Worm (Caenorhabditis elegans) whole organism, L1 larva: Measurements from ENCODE around the gene Y23B4A.1.

Source experiments
- C16A3.4 ChIP-seq: fragments of 150-350 bp; optimal IDR thresholded peaks from 2 replicates; lab custom pipeline; 2014; ENCODE audit warnings: missing biosample characterization, missing genetic modification characterization
- Y116A8C.19 ChIP-seq: sonication (generic microtip); optimal IDR thresholded peaks from 2 replicates; lab custom pipeline; 2016; ENCODE audit warnings: missing compliant biosample characterization, missing genetic modification characterization, borderline replicate concordance
- aha-1 ChIP-seq: fragments of 150-350 bp; optimal IDR thresholded peaks from 2 replicates; lab custom pipeline; 2014; ENCODE audit warnings: missing biosample characterization, missing genetic modification characterization
- aly-2 ChIP-seq: fragments of 150-350 bp; optimal IDR thresholded peaks from 2 replicates; lab custom pipeline; 2014; ENCODE audit warnings: missing biosample characterization, missing genetic modification characterization
- blmp-1 ChIP-seq: fragments of 150-350 bp; optimal IDR thresholded peaks from 2 replicates; lab custom pipeline; 2014; ENCODE audit warnings: missing biosample characterization, missing genetic modification characterization
- ceh-82 ChIP-seq, 3 experiments: fragments of 150-350 bp in 1 of 3; sonication (generic microtip) in 2 of 3; optimal IDR thresholded peaks; 2 replicates each; lab custom pipeline; 2014 to 2017; ENCODE audit warnings: missing biosample characterization in 3 of 3, missing genetic modification characterization in 3 of 3
- dpl-1 ChIP-seq, 3 experiments: fragments of 150-350 bp in 2 of 3; sonication (generic microtip) in 1 of 3; optimal IDR thresholded peaks; 2 replicates each; lab custom pipeline; 2014 to 2017; ENCODE audit warnings: missing biosample characterization in 3 of 3, missing genetic modification characterization in 3 of 3, missing genetic modification reagents in 3 of 3
- dsc-1 ChIP-seq: sonication (generic microtip); optimal IDR thresholded peaks from 2 replicates; lab custom pipeline; 2016; ENCODE audit warnings: mild to moderate bottlenecking, missing genetic modification characterization, missing compliant biosample characterization
- efl-1 ChIP-seq, 4 experiments: fragments of 150-350 bp; optimal IDR thresholded peaks in 3 of 4; peaks in 1 of 4; 1 replicate in 1 of 4; 2 replicates in 3 of 4; lab custom pipeline; 2014; ENCODE audit warnings: missing biosample characterization in 2 of 4, missing genetic modification characterization in 2 of 4, missing genetic modification reagents in 2 of 4
- elt-2 ChIP-seq: sonication (generic microtip); optimal IDR thresholded peaks from 2 replicates; lab custom pipeline; 2016; ENCODE audit warnings: missing genetic modification characterization, mild to moderate bottlenecking, inconsistent platforms, missing compliant biosample characterization, missing genetic modification reagents
- elt-3 ChIP-seq, 6 experiments: fragments of 150-350 bp in 1 of 6; sonication (generic microtip); optimal IDR thresholded peaks; 2 replicates each; lab custom pipeline; 2017 to 2018; ENCODE audit warnings: missing biosample characterization in 6 of 6, missing genetic modification characterization in 6 of 6, inconsistent platforms in 1 of 6
- fkh-8 ChIP-seq: sonication (generic microtip); optimal IDR thresholded peaks from 2 replicates; lab custom pipeline; 2016; ENCODE audit warnings: mild to moderate bottlenecking, missing genetic modification characterization, missing compliant biosample characterization
- fos-1 ChIP-seq: fragments of 150-350 bp; optimal IDR thresholded peaks from 2 replicates; lab custom pipeline; 2014; ENCODE audit warnings: missing biosample characterization, missing genetic modification characterization
- grh-1 ChIP-seq: fragments of 200-800 bp; sonication (Bioruptor generic); IDR thresholded peaks from 2 replicates; pipeline ENCODE4 v1.3.6; 2022; ENCODE audit warnings: missing genetic modification reagents, missing genetic modification characterization, missing compliant biosample characterization
- hlh-17 ChIP-seq: fragments of 200-800 bp; sonication (Bioruptor generic); optimal IDR thresholded peaks from 2 replicates; lab custom pipeline; 2018; ENCODE audit warnings: missing genetic modification characterization, mild to moderate bottlenecking, missing compliant biosample characterization, moderate library complexity, borderline replicate concordance
- hpl-2 ChIP-seq: fragments of 150-350 bp; optimal IDR thresholded peaks from 2 replicates; lab custom pipeline; 2014; ENCODE audit warnings: missing biosample characterization, missing genetic modification reagents, missing genetic modification characterization
- lin-13 ChIP-seq: fragments of 150-350 bp; optimal IDR thresholded peaks from 2 replicates; lab custom pipeline; 2014; ENCODE audit warnings: missing biosample characterization, missing genetic modification reagents, missing genetic modification characterization
- lir-3 ChIP-seq: sonication (generic microtip); optimal IDR thresholded peaks from 2 replicates; lab custom pipeline; 2016; ENCODE audit warnings: mild to moderate bottlenecking, missing genetic modification characterization, moderate library complexity, missing compliant biosample characterization; ENCODE audit not compliant: poor library complexity
- mdl-1 ChIP-seq, 2 experiments: fragments of 150-350 bp; optimal IDR thresholded peaks; 2 replicates each; lab custom pipeline; 2014 to 2017; ENCODE audit warnings: missing biosample characterization in 2 of 2, missing genetic modification characterization in 2 of 2, inconsistent platforms in 1 of 2
- mef-2 ChIP-seq: fragments of 150-350 bp; optimal IDR thresholded peaks from 2 replicates; lab custom pipeline; 2014; ENCODE audit warnings: missing biosample characterization, missing genetic modification characterization
- nhr-11 ChIP-seq: fragments of 150-350 bp; optimal IDR thresholded peaks from 2 replicates; lab custom pipeline; 2014; ENCODE audit warnings: missing biosample characterization, missing genetic modification characterization
- nhr-20 ChIP-seq: sonication (generic microtip); optimal IDR thresholded peaks from 2 replicates; lab custom pipeline; 2016; ENCODE audit warnings: mild to moderate bottlenecking, missing genetic modification characterization, missing compliant biosample characterization
- nhr-77 ChIP-seq: fragments of 150-350 bp; optimal IDR thresholded peaks from 2 replicates; lab custom pipeline; 2014; ENCODE audit warnings: missing biosample characterization, missing genetic modification characterization
- nhr-85 ChIP-seq: sonication (generic microtip); peaks from one replicate; lab custom pipeline; 2016; ENCODE audit warnings: missing genetic modification characterization, inconsistent platforms, missing compliant biosample characterization
- skn-1 ChIP-seq: fragments of 150-350 bp; optimal IDR thresholded peaks from 2 replicates; lab custom pipeline; 2014; ENCODE audit warnings: missing biosample characterization, missing genetic modification characterization
- snpc-4 ChIP-seq: fragments of 150-350 bp; optimal IDR thresholded peaks from 2 replicates; lab custom pipeline; 2014; ENCODE audit warnings: missing biosample characterization, missing genetic modification characterization
- sup-37 ChIP-seq: fragments of 200-800 bp; sonication (Bioruptor generic); optimal IDR thresholded peaks from 2 replicates; lab custom pipeline; 2018; ENCODE audit warnings: mild to moderate bottlenecking, missing genetic modification characterization, missing compliant biosample characterization
- swsn-7 ChIP-seq: sonication (generic microtip); optimal IDR thresholded peaks from 2 replicates; lab custom pipeline; 2016; ENCODE audit warnings: missing genetic modification characterization, missing compliant biosample characterization
- unc-30 ChIP-seq: sonication (generic microtip); optimal IDR thresholded peaks from 2 replicates; lab custom pipeline; 2017; ENCODE audit warnings: missing biosample characterization, missing genetic modification characterization
- unc-62 ChIP-seq: fragments of 150-350 bp; optimal IDR thresholded peaks from 2 replicates; lab custom pipeline; 2014; ENCODE audit warnings: missing biosample characterization, missing genetic modification reagents, missing genetic modification characterization
- unc-98 ChIP-seq: fragments of 200-800 bp; sonication (Bioruptor generic); IDR thresholded peaks from 2 replicates; pipeline ENCODE4 v1.3.6; 2022; ENCODE audit warnings: missing genetic modification characterization, missing compliant biosample characterization
- xbp-1 ChIP-seq: sonication (generic microtip); optimal IDR thresholded peaks from 2 replicates; lab custom pipeline; 2016; ENCODE audit warnings: missing genetic modification characterization, missing compliant biosample characterization
- zag-1 ChIP-seq: fragments of 150-350 bp; optimal IDR thresholded peaks from 2 replicates; lab custom pipeline; 2014; ENCODE audit warnings: missing biosample characterization, missing genetic modification characterization
- ztf-4 ChIP-seq: fragments of 150-350 bp; optimal IDR thresholded peaks from 2 replicates; lab custom pipeline; 2014; ENCODE audit warnings: missing biosample characterization, missing genetic modification characterization

Gene Y23B4A.1

DNA sequence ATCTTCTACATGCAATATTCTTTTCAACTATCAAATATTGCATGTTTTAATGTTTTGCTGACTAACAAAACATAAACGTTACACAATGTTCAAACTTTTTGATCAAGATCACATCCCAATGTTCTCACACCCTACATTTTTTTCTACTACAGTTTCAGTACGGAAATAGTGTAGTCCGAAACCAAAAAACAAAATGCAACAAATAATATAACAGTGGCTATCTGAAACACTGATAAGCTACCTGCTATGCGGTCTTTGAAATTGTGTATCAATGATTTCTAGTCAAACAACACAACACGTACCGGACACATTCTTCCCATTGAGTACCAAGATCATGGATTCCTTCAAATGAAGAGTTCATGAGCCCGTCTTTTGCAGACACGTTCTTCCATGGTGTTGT lies 24.1 kb upstream of the Y23B4A.1 start:
- TF ChIP-seq elt-2 (tag; lab: Kevin White, UChicago) (peak; percentile 13), lir-3 (tag; lab: Kevin White, UChicago) (no peak), efl-1 (optimal IDR thresholded peaks at IDR 0.05; lab: Kevin White, UChicago) (no peak), efl-1 (GFP tag; optimal IDR thresholded peaks at IDR 0.05 in 1 of 2; lab: Kevin White, UChicago) (no peak), nhr-85 (tag; lab: Kevin White, UChicago) (peak; percentile 26), skn-1 (no peak), mdl-1 (tag; optimal IDR thresholded peaks at IDR 0.05; lab: Kevin White, UChicago) (no peak), grh-1 (no peak)

DNA sequence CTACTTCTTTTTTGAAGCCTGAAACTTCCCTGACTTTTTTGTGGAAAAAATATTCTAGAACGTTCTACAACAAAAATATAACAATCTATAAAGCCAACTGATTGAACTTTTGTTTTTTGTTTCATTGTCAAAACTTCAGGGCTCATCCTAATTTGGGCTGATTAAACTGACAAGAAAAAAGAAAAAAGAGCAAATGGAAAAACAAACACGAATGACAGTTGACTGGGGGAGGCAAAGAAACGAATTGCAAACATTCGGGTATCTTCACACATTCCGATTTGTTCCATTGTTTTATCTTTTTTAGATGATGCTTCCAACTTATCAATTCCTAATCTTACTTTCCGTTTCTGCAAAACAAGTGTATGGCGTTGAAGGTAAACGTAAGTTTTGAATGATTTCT lies 18.3 kb upstream of the Y23B4A.1 start, which contains the start of gene C46F4.3:
TSS of gene C46F4.3 (plus strand) at position 301 of the 400 bp plus-strand sequence.
- TF ChIP-seq hpl-2 (GFP tag; lab: Kevin White, UChicago) (no peak), xbp-1 (tag; lab: Kevin White, UChicago) (no peak), aly-2 (tag; lab: Kevin White, UChicago) (no peak), zag-1 (tag; lab: Kevin White, UChicago) (no peak), grh-1 (no peak), dpl-1 (GFP tag; optimal IDR thresholded peaks at IDR 0.05; lab: Kevin White, UChicago) (no peak), ceh-82 (tag; optimal IDR thresholded peaks at IDR 0.05; lab: Kevin White, UChicago) (no peak), lin-13 (no peak)

DNA sequence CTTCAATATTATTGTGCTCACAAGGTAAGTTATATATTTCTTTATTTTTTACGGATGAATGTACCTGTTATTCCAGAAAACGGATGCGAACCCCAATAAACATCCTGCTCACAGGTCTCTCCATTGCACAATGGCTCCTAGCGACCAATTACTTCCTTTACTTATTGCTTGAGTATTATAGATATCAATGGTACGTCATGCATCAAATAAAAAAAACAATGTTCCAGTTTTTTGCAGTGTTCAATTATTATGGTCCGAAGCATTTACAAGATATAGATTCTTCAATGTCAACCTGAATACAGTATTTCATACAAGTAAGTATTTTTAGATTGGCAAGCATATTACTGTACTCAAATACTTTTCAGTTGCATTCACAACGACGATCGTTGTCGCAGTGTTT lies 15.7 kb upstream of the Y23B4A.1 start:
- TF ChIP-seq efl-1 (optimal IDR thresholded peaks at IDR 0.05; lab: Kevin White, UChicago), result no peak
- peak in 1 of 2 experiments; percentile 50 for TF ChIP-seq efl-1 (GFP tag; optimal IDR thresholded peaks at IDR 0.05 in 1 of 2; lab: Kevin White, UChicago)
- TF ChIP-seq C16A3.4, result no peak

DNA sequence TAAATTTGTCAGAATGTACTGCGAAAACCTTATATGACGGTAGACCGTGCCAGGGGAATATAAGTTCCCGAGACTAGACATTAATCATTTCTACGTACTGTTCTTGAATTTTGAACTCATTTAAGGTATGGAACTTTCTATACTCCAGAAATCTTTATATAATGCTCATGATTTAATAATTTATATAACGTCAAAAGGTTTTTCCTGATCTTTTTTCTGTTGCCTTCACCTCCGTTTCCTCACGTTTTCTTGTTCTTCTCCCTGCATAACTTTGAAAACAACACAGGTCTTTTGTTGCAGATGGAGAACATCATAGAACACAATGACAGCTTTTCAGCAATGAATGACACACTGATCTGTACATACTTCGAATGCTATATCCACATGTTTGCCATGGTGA lies 13.6 kb upstream of the Y23B4A.1 start, which contains the start of gene egl-6:
TSS of gene egl-6 (plus strand) at position 301 of the 400 bp plus-strand sequence.
- no peak for TF ChIP-seq unc-62
- no peak for TF ChIP-seq aha-1
- TF ChIP-seq, all 84 proteins: peak for 0

DNA sequence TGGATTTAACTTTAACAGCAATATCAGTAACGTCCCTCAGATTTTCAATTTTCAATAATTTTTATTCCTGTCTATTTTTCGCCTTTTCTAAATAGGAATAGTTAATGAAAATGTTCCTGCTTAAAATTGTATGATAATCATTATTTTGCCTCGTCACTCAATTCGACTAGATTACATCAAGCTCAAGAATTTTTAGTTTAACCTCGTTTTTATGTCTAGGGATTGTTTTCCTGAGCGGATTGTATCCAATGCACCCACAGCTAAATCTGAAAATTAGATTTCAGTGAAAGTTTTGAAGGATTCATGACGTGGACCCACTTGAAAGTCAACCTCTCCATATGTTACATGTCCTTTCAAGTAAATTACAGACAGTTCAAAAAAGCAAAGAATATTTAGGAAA lies 6.5 kb upstream of the Y23B4A.1 start:
- no peak for TF ChIP-seq elt-3 (tag; optimal IDR thresholded peaks at IDR 0.05; lab: Kevin White, UChicago)
- no peak for TF ChIP-seq Y116A8C.19
- TF ChIP-seq unc-62, result no peak
- no peak for TF ChIP-seq dsc-1 (tag; lab: Kevin White, UChicago)
- no peak for TF ChIP-seq ztf-4 (tag; lab: Kevin White, UChicago)
- TF ChIP-seq zag-1 (tag; lab: Kevin White, UChicago), result no peak
- TF ChIP-seq unc-30 (tag; lab: Kevin White, UChicago), result no peak
- no peak for TF ChIP-seq swsn-7
- TF ChIP-seq unc-98, result no peak
- no peak for TF ChIP-seq snpc-4 (tag; lab: Kevin White, UChicago)
- TF ChIP-seq nhr-77, result no peak
- no peak for TF ChIP-seq sup-37 (GFP tag; lab: Kevin White, UChicago)
- TF ChIP-seq nhr-20 (tag; lab: Kevin White, UChicago), result no peak
- no peak for TF ChIP-seq mef-2
- TF ChIP-seq nhr-11 (tag; lab: Kevin White, UChicago), result no peak
- TF ChIP-seq fos-1, result no peak
- no peak for TF ChIP-seq fkh-8 (tag; lab: Kevin White, UChicago)
- no peak for TF ChIP-seq hlh-17 (GFP tag; lab: Kevin White, UChicago)
- TF ChIP-seq, all 84 proteins: peak for 0

DNA sequence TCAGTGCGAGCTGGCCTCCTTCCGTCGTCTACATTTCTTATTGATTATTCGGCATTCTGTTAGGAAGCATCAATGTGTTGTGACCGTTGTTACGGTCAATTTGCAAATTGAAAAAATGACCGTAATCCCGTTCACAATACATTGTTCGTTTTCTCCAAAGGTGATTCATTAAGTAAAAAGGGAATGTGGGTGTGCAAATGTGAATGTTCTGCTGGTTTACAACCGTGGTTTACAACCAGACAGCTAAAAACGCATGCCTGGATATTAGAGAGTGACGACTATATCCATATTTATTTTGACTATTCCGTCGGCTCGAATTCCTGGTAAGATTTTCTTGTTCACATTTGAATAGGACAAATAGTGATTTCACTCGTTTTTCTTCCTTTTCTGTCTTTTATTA lies 1.9 kb upstream of the Y23B4A.1 start, which contains the start of gene capa-1:
TSS of gene capa-1 (plus strand) at position 301 of the 400 bp plus-strand sequence.
- TF ChIP-seq blmp-1 (tag; lab: Kevin White, UChicago) (no peak), fkh-8 (tag; lab: Kevin White, UChicago) (peak; percentile 16)
